Worm (Caenorhabditis elegans): ENCODE results near the gene itr-1.

- TF ChIP-seq nhr-23 (tag; optimal IDR thresholded peaks at IDR 0.05) (no peak), nhr-12 (tag; optimal IDR thresholded peaks at IDR 0.05) (no peak), aly-2 (tag; optimal IDR thresholded peaks at IDR 0.05) (no peak), mdl-1 (tag; optimal IDR thresholded peaks at IDR 0.05) (no peak), egl-27 (tag; optimal IDR thresholded peaks at IDR 0.05) (no peak), unc-62 (GFP tag; optimal IDR thresholded peaks at IDR 0.05) (no peak), nhr-11 (tag; optimal IDR thresholded peaks at IDR 0.05) (no peak), elt-2 (tag; optimal IDR thresholded peaks at IDR 0.05) (peak; percentile 99), fkh-10 (GFP tag; optimal IDR thresholded peaks at IDR 0.05) (no peak), nhr-77 (tag; optimal IDR thresholded peaks at IDR 0.05) (no peak), ceh-16 (tag; optimal IDR thresholded peaks at IDR 0.05) (no peak), nhr-76 (tag; optimal IDR thresholded peaks at IDR 0.05) (no peak), sea-2 (GFP tag; optimal IDR thresholded peaks at IDR 0.05) (no peak)
Measured at ce11 chrIV:7710824-7711223, 35.9 kb downstream of the itr-1 start, which contains the start of gene nhr-8.

Measured in whole organism, L3 larva.